Fruit fly (Drosophila melanogaster): Measurements from ENCODE around the gene CG4325.

CG4325 gene

dm6 chrX:2071878-2072817, 28.5 kb upstream of the CG4325 start, which contains the start of gene Rtca (continued):
- TF ChIP-seq CG6813 (GFP tag; optimal IDR thresholded peaks at IDR 0.05) (peak; percentile 67), Dip3 (GFP tag; optimal IDR thresholded peaks at IDR 0.05) (peak; percentile 18), CG13775 (GFP tag; optimal IDR thresholded peaks at IDR 0.05) (peak; percentile 46), CG30431 (GFP tag; optimal IDR thresholded peaks at IDR 0.05) (peak; percentile 6), pan (optimal IDR thresholded peaks at IDR 0.05) (no peak), pan (GFP tag; optimal IDR thresholded peaks at IDR 0.05 in 1 of 2, IDR thresholded peaks at IDR 0.05 in 1 of 2) (peak in 1 of 2 experiments; percentile 80), pum (GFP tag; optimal IDR thresholded peaks at IDR 0.05) (peak; percentile 45), Jarid2 (GFP tag; optimal IDR thresholded peaks at IDR 0.05) (peak; percentile 6), Adf1 (GFP tag; IDR thresholded peaks at IDR 0.05) (peak; percentile 60; the same call in 1 of the 2 replicates), CG11085 (GFP tag; IDR thresholded peaks at IDR 0.05) (no peak), CG15696 (tag; optimal IDR thresholded peaks at IDR 0.05) (no peak), trem (tag; optimal IDR thresholded peaks at IDR 0.05) (peak; percentile 30), Neu2 (GFP tag; optimal IDR thresholded peaks at IDR 0.05; ENCODE audit: borderline replicate concordance) (no peak), exex (tag; optimal IDR thresholded peaks at IDR 0.05) (no peak), stc (GFP tag; IDR thresholded peaks at IDR 0.05) (peak; percentile 57; the same call in 1 of the 2 replicates), CG10543 (GFP tag; optimal IDR thresholded peaks at IDR 0.05) (peak; percentile 58), sim (GFP tag; IDR thresholded peaks at IDR 0.05) (no peak), hbn (GFP tag; IDR thresholded peaks at IDR 0.05; ENCODE audit: partially characterized antibody) (no peak), CG8281 (tag; optimal IDR thresholded peaks at IDR 0.05) (peak; percentile 18), tin (GFP tag; optimal IDR thresholded peaks at IDR 0.05) (peak; percentile 52), bcd (GFP tag; optimal IDR thresholded peaks at IDR 0.05) (peak; percentile 72), CG17385 (GFP tag; optimal IDR thresholded peaks at IDR 0.05) (peak; percentile 63), zen2 (GFP tag; IDR thresholded peaks at IDR 0.05; ENCODE audit: partially characterized antibody) (no peak), TFAM (GFP tag; optimal IDR thresholded peaks at IDR 0.05) (no peak), cwo (GFP tag; optimal IDR thresholded peaks at IDR 0.05) (peak; percentile 73), Eip74EF (GFP tag; optimal IDR thresholded peaks at IDR 0.05) (peak in 1 of 2 experiments; percentile 38), CG2116 (GFP tag; optimal IDR thresholded peaks at IDR 0.05) (no peak), CG17359 (tag; optimal IDR thresholded peaks at IDR 0.05) (peak; percentile 58), HmgZ (tag; optimal IDR thresholded peaks at IDR 0.05) (peak; percentile 71), Six4 (GFP tag; optimal IDR thresholded peaks at IDR 0.05) (peak; percentile 33), CG5245 (GFP tag; optimal IDR thresholded peaks at IDR 0.05) (peak; percentile 18), CG16815 (GFP tag; optimal IDR thresholded peaks at IDR 0.05) (peak; percentile 59), CG31365 (tag; optimal IDR thresholded peaks at IDR 0.05) (peak; percentile 16), ara (GFP tag; IDR thresholded peaks at IDR 0.05) (0 out of 2 replicates have a peak, but pooled peaks have one; percentile 15), luna (GFP tag; optimal IDR thresholded peaks at IDR 0.05) (no peak), seq (GFP tag; IDR thresholded peaks at IDR 0.05) (peak; percentile 59), her (GFP tag; optimal IDR thresholded peaks at IDR 0.05) (peak; percentile 86), CG11695 (GFP tag; IDR thresholded peaks at IDR 0.05) (peak; percentile 67), ranshi (GFP tag; IDR thresholded peaks at IDR 0.05) (peak; percentile 60), Fer2 (tag; optimal IDR thresholded peaks at IDR 0.05) (no peak), odd (GFP tag; optimal IDR thresholded peaks at IDR 0.05) (peak; percentile 54), Sry-β (GFP tag; optimal IDR thresholded peaks at IDR 0.05) (no peak), MTF-1 (GFP tag; optimal IDR thresholded peaks at IDR 0.05; ENCODE audit: borderline replicate concordance) (peak; percentile 12), MBD-R2 (GFP tag; IDR thresholded peaks at IDR 0.05) (peak; percentile 43; the same call in 1 of the 2 replicates), chinmo (GFP tag; IDR thresholded peaks at IDR 0.05; ENCODE audit: partially characterized antibody) (0 out of 4 replicates have a peak, but pooled peaks have one; percentile 43), CG10267 (tag; optimal IDR thresholded peaks at IDR 0.05) (peak; percentile 44), CG3838 (GFP tag; optimal IDR thresholded peaks at IDR 0.05) (no peak)
